Fruit fly (Drosophila melanogaster): ENCODE data around the gene CG32988.
A peak's percentile ranks its signal among the peaks of the same experiment; 100 is the strongest.

The CG32988 gene

dm6 chr2L:8879241-8879931 lies 14.7 kb downstream of the CG32988 start (continued):
- no peak for TF ChIP-seq unc-4 (GFP tag; IDR thresholded peaks at IDR 0.05; ENCODE audit: partially characterized antibody)
- no peak for TF ChIP-seq CG12155 (GFP tag; optimal IDR thresholded peaks at IDR 0.05)
- no peak for TF ChIP-seq NC2β (GFP tag; optimal IDR thresholded peaks at IDR 0.05)
- no peak for TF ChIP-seq slp2 (GFP tag; optimal IDR thresholded peaks at IDR 0.05)
- 0 out of 2 replicates have a peak, but pooled peaks have one; percentile 13 for TF ChIP-seq CG31224 (GFP tag; IDR thresholded peaks at IDR 0.05)
- no peak for TF ChIP-seq nmo (GFP tag; optimal IDR thresholded peaks at IDR 0.05)
- no peak for TF ChIP-seq Hey (tag; optimal IDR thresholded peaks at IDR 0.05)
- TF ChIP-seq Awh (GFP tag; IDR thresholded peaks at IDR 0.05), result peak; percentile 98
- TF ChIP-seq ATbp (GFP tag; optimal IDR thresholded peaks at IDR 0.05), result no peak
- peak; percentile 57; the same call in 1 of the 2 replicates for TF ChIP-seq CG32532 (GFP tag; IDR thresholded peaks at IDR 0.05)
- no peak for TF ChIP-seq Atf3 (GFP tag; optimal IDR thresholded peaks at IDR 0.05)
- peak; percentile 26 for TF ChIP-seq gsb-n (tag; optimal IDR thresholded peaks at IDR 0.05)
- no peak for TF ChIP-seq MBD-R2 (GFP tag; IDR thresholded peaks at IDR 0.05)
- no peak for TF ChIP-seq CG17361 (GFP tag; IDR thresholded peaks at IDR 0.05)
- no peak for TF ChIP-seq Aef1 (GFP tag; IDR thresholded peaks at IDR 0.05)
- no peak for TF ChIP-seq Fer1 (GFP tag; optimal IDR thresholded peaks at IDR 0.05)
- no peak for TF ChIP-seq CG9876 (GFP tag; optimal IDR thresholded peaks at IDR 0.05)
- TF ChIP-seq HmgD (GFP tag; optimal IDR thresholded peaks at IDR 0.05), result no peak
- TF ChIP-seq stc (GFP tag; IDR thresholded peaks at IDR 0.05), result no peak
- TF ChIP-seq Hmr (GFP tag; optimal IDR thresholded peaks at IDR 0.05), result no peak
- TF ChIP-seq chinmo (GFP tag; IDR thresholded peaks at IDR 0.05; ENCODE audit: partially characterized antibody), result peak; percentile 79; the same call in 1 of the 4 replicates
- peak; percentile 8 for TF ChIP-seq CG13894 (tag; optimal IDR thresholded peaks at IDR 0.05)
- no peak for TF ChIP-seq CG3407 (GFP tag; optimal IDR thresholded peaks at IDR 0.05)
- no peak for TF ChIP-seq lmd (GFP tag; IDR thresholded peaks at IDR 0.05)
- no peak for TF ChIP-seq dmrt11E (tag; optimal IDR thresholded peaks at IDR 0.05)
- no peak for TF ChIP-seq yki (optimal IDR thresholded peaks at IDR 0.05)
- TF ChIP-seq sug (tag; optimal IDR thresholded peaks at IDR 0.05), result no peak
- TF ChIP-seq CG14965 (GFP tag; optimal IDR thresholded peaks at IDR 0.05; ENCODE audit: borderline replicate concordance), result no peak
- peak; percentile 97 for TF ChIP-seq abd-A (tag; optimal IDR thresholded peaks at IDR 0.05)
- TF ChIP-seq Six4 (GFP tag; optimal IDR thresholded peaks at IDR 0.05), result no peak
- no peak for TF ChIP-seq Dbx (GFP tag; IDR thresholded peaks at IDR 0.05)
- TF ChIP-seq Hr51 (GFP tag; optimal IDR thresholded peaks at IDR 0.05), result no peak
- no peak for TF ChIP-seq tin (GFP tag; optimal IDR thresholded peaks at IDR 0.05)
- no peak for TF ChIP-seq CG2889 (GFP tag; IDR thresholded peaks at IDR 0.05)
- no peak for TF ChIP-seq pita (GFP tag; optimal IDR thresholded peaks at IDR 0.05)
- TF ChIP-seq emc (GFP tag; optimal IDR thresholded peaks at IDR 0.05), result no peak
- no peak for TF ChIP-seq jing (GFP tag; optimal IDR thresholded peaks at IDR 0.05)
- no peak for TF ChIP-seq CG2199 (GFP tag; IDR thresholded peaks at IDR 0.05)
- TF ChIP-seq CG7963 (GFP tag; IDR thresholded peaks at IDR 0.05; ENCODE audit: partially characterized antibody), result no peak
- no peak for TF ChIP-seq dm (GFP tag; optimal IDR thresholded peaks at IDR 0.05)
- no peak for TF ChIP-seq Stat92E (GFP tag; optimal IDR thresholded peaks at IDR 0.05)
- TF ChIP-seq CG15696 (tag; optimal IDR thresholded peaks at IDR 0.05), result no peak
- no peak for TF ChIP-seq CG43689 (GFP tag; IDR thresholded peaks at IDR 0.05)
- TF ChIP-seq slbo (GFP tag; IDR thresholded peaks at IDR 0.05), result peak; percentile 42; the same call in 1 of the 2 replicates
- TF ChIP-seq CG12942 (GFP tag; optimal IDR thresholded peaks at IDR 0.05), result no peak
- TF ChIP-seq Atf-2 (GFP tag; optimal IDR thresholded peaks at IDR 0.05), result no peak
- TF ChIP-seq sd (tag; optimal IDR thresholded peaks at IDR 0.05), result peak; percentile 45
- no peak for TF ChIP-seq Elba2 (GFP tag; optimal IDR thresholded peaks at IDR 0.05)
- peak; percentile 48 for TF ChIP-seq sqz (GFP tag; optimal IDR thresholded peaks at IDR 0.05)
- TF ChIP-seq twi (tag; optimal IDR thresholded peaks at IDR 0.05), result no peak
